Worm (Caenorhabditis elegans): ENCODE measurements around the gene vhp-1.

DNA sequence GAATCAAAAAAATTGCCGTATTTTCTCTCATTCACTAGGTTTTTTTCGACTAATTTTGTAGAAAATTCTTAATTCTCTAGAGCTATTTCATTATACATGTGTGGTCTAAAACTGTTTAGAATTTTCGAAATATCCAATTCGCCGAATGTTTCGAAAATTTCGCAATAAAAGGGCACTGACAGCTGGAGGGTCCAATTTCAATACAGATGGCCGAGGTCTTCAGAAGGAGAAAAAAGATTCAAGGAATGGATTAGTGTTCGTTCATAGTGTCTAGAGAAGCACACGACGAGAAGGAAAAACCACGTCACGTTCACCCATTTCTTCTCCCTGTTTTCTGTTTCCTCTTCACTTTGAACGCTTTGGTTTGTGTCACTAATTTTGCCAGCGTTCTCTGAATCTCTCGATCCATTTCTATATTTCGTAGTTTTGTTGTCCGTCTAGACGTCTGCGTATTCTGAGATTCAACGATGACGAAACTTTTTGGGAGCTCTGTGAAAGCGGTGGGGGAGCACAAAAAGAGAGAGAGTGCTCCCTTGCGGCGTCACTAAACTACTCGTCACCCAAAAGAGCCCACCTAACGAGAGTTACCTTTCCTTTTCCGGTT is 3.0 kb downstream of the vhp-1 start:
- TF ChIP-seq ceh-36 (tag; optimal IDR thresholded peaks at IDR 0.05) = no peak
- no peak for TF ChIP-seq ama-1 (optimal IDR thresholded peaks at IDR 0.05)
- no peak for TF ChIP-seq ets-7 (tag; optimal IDR thresholded peaks at IDR 0.05)
- no peak for TF ChIP-seq flt-1 (GFP tag; IDR thresholded peaks at IDR 0.05)
- TF ChIP-seq tra-4 (tag; optimal IDR thresholded peaks at IDR 0.05) = no peak
- no peak for TF ChIP-seq scrt-1 (GFP tag; IDR thresholded peaks at IDR 0.05)
- TF ChIP-seq pes-1 (GFP tag; IDR thresholded peaks at IDR 0.05) = no peak
- no peak for TF ChIP-seq ceh-13 (GFP tag; optimal IDR thresholded peaks at IDR 0.05)
- TF ChIP-seq aly-1 (tag; optimal IDR thresholded peaks at IDR 0.05) = no peak
- TF ChIP-seq hmg-4 (GFP tag; optimal IDR thresholded peaks at IDR 0.05) = no peak

Measured in whole organism, early embryonic.